Worm (Caenorhabditis elegans) whole organism, L4/young adult: ENCODE measurements around the gene nspc-5.

ENCODE experiments used
- W03F9.2 ChIP-seq: fragments of 150-350 bp; optimal IDR thresholded peaks from 2 replicates; lab custom pipeline; 2014; ENCODE audit warnings: missing biosample characterization, missing genetic modification characterization
- dao-5 ChIP-seq: sonication (generic microtip); optimal IDR thresholded peaks from 2 replicates; lab custom pipeline; 2016; ENCODE audit warnings: missing genotype, missing genetic modification characterization, moderate library complexity, missing compliant biosample characterization
- him-1 ChIP-seq: sonication (generic microtip); optimal IDR thresholded peaks from 2 replicates; lab custom pipeline; 2016; ENCODE audit warnings: missing genotype, missing genetic modification reagents, missing genetic modification characterization, missing compliant biosample characterization

DNA sequence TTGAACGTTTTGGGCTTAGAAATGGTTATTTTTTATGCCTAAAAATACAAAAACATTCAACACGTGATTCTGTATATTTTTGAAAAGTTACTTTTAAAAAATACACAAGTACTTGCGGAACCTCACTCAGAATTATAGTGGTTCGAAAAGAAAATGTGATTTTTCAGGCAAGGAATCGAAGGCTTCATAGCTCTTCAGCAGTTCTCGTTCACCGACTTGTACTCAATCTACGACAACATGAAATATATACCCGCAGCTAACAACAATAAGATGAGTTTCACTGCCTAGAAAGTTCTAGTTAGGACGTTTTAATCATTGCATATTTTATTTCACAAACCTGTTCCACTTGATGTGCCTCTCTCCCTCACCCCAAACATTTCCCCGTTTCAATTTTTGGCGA, 24.1 kb downstream of the nspc-5 start:
- TF ChIP-seq dao-5 (tag; lab: Kevin White, UChicago) (no peak), him-1 (tag; lab: Kevin White, UChicago) (no peak), W03F9.2 (tag; lab: Kevin White, UChicago) (no peak)
